Worm (Caenorhabditis elegans) whole organism, L1 larva: Measurements from ENCODE around the gene clh-2.

Experiments used
- C04F5.9 ChIP-seq: sonication (generic microtip); optimal IDR thresholded peaks from 2 replicates; lab custom pipeline; 2016; ENCODE audit warnings: missing genetic modification characterization, missing compliant biosample characterization
- C16A3.4 ChIP-seq: fragments of 150-350 bp; optimal IDR thresholded peaks from 2 replicates; lab custom pipeline; 2014; ENCODE audit warnings: missing biosample characterization, missing genetic modification characterization
- C34B4.2 ChIP-seq: sonication (generic microtip); optimal IDR thresholded peaks from 2 replicates; lab custom pipeline; 2017; ENCODE audit warnings: mild to moderate bottlenecking, missing genetic modification characterization, missing compliant biosample characterization
- Y116A8C.19 ChIP-seq: sonication (generic microtip); optimal IDR thresholded peaks from 2 replicates; lab custom pipeline; 2016; ENCODE audit warnings: missing compliant biosample characterization, missing genetic modification characterization, borderline replicate concordance
- alr-1 ChIP-seq: fragments of 200-800 bp; sonication (Bioruptor generic); optimal IDR thresholded peaks from 2 replicates; lab custom pipeline; 2018; ENCODE audit warnings: borderline replicate concordance, mild to moderate bottlenecking, missing genetic modification characterization, missing compliant biosample characterization
- blmp-1 ChIP-seq: fragments of 150-350 bp; optimal IDR thresholded peaks from 2 replicates; lab custom pipeline; 2014; ENCODE audit warnings: missing biosample characterization, missing genetic modification characterization
- ceh-8 ChIP-seq: fragments of 200-800 bp; sonication (Bioruptor generic); optimal IDR thresholded peaks from 2 replicates; lab custom pipeline; 2018; ENCODE audit warnings: mild to moderate bottlenecking, missing genetic modification characterization, moderate library complexity, missing compliant biosample characterization
- ceh-82 ChIP-seq, 3 experiments: fragments of 150-350 bp in 1 of 3; sonication (generic microtip) in 2 of 3; optimal IDR thresholded peaks; 2 replicates each; lab custom pipeline; 2014 to 2017; ENCODE audit warnings: missing biosample characterization in 3 of 3, missing genetic modification characterization in 3 of 3
- ces-1 ChIP-seq: fragments of 150-350 bp; optimal IDR thresholded peaks from 2 replicates; lab custom pipeline; 2014; ENCODE audit warnings: missing biosample characterization, missing genetic modification reagents, missing genetic modification characterization
- dpl-1 ChIP-seq, 3 experiments: fragments of 150-350 bp in 2 of 3; sonication (generic microtip) in 1 of 3; optimal IDR thresholded peaks; 2 replicates each; lab custom pipeline; 2014 to 2017; ENCODE audit warnings: missing biosample characterization in 3 of 3, missing genetic modification characterization in 3 of 3, missing genetic modification reagents in 3 of 3
- efl-1 ChIP-seq, 4 experiments: fragments of 150-350 bp; optimal IDR thresholded peaks in 3 of 4; peaks in 1 of 4; 1 replicate in 1 of 4; 2 replicates in 3 of 4; lab custom pipeline; 2014; ENCODE audit warnings: missing biosample characterization in 2 of 4, missing genetic modification characterization in 2 of 4, missing genetic modification reagents in 2 of 4
- efl-3 ChIP-seq: fragments of 200-800 bp; sonication (Bioruptor generic); optimal IDR thresholded peaks from 2 replicates; lab custom pipeline; 2018; ENCODE audit warnings: mild to moderate bottlenecking, missing genetic modification characterization, missing compliant biosample characterization
- egl-13 ChIP-seq: sonication (generic microtip); optimal IDR thresholded peaks from 2 replicates; lab custom pipeline; 2016; ENCODE audit warnings: missing genotype, missing genetic modification reagents, missing genetic modification characterization, missing compliant biosample characterization
- elt-2 ChIP-seq: sonication (generic microtip); optimal IDR thresholded peaks from 2 replicates; lab custom pipeline; 2016; ENCODE audit warnings: missing genetic modification characterization, mild to moderate bottlenecking, inconsistent platforms, missing compliant biosample characterization, missing genetic modification reagents
- fkh-10 ChIP-seq: sonication (generic microtip); optimal IDR thresholded peaks from 2 replicates; lab custom pipeline; 2017; ENCODE audit warnings: missing biosample characterization, missing genetic modification reagents, missing genetic modification characterization
- hlh-17 ChIP-seq: fragments of 200-800 bp; sonication (Bioruptor generic); optimal IDR thresholded peaks from 2 replicates; lab custom pipeline; 2018; ENCODE audit warnings: missing genetic modification characterization, mild to moderate bottlenecking, missing compliant biosample characterization, moderate library complexity, borderline replicate concordance
- hpl-2 ChIP-seq: fragments of 150-350 bp; optimal IDR thresholded peaks from 2 replicates; lab custom pipeline; 2014; ENCODE audit warnings: missing biosample characterization, missing genetic modification reagents, missing genetic modification characterization
- lin-14 ChIP-seq: fragments of 200-800 bp; sonication (Bioruptor generic); optimal IDR thresholded peaks from 2 replicates; lab custom pipeline; 2018; ENCODE audit warnings: mild to moderate bottlenecking, missing genetic modification characterization, moderate library complexity, missing compliant biosample characterization
- lin-15B ChIP-seq: fragments of 150-350 bp; sonication (generic microtip); optimal IDR thresholded peaks from 3 replicates; lab custom pipeline; 2014; ENCODE audit warnings: missing biosample characterization, missing genetic modification characterization
- lir-3 ChIP-seq: sonication (generic microtip); optimal IDR thresholded peaks from 2 replicates; lab custom pipeline; 2016; ENCODE audit warnings: mild to moderate bottlenecking, missing genetic modification characterization, moderate library complexity, missing compliant biosample characterization; ENCODE audit not compliant: poor library complexity
- mab-9 ChIP-seq: fragments of 200-800 bp; sonication (Bioruptor generic); IDR thresholded peaks from 2 replicates; pipeline ENCODE4 v1.3.6; 2022; ENCODE audit warnings: missing genetic modification reagents, missing genetic modification characterization, missing compliant biosample characterization
- mep-1 ChIP-seq: fragments of 150-350 bp; optimal IDR thresholded peaks from 2 replicates; lab custom pipeline; 2014; ENCODE audit warnings: missing biosample characterization, missing genetic modification characterization
- nhr-11 ChIP-seq: fragments of 150-350 bp; optimal IDR thresholded peaks from 2 replicates; lab custom pipeline; 2014; ENCODE audit warnings: missing biosample characterization, missing genetic modification characterization
- nhr-237 ChIP-seq: fragments of 150-350 bp; optimal IDR thresholded peaks from 2 replicates; lab custom pipeline; 2014; ENCODE audit warnings: missing biosample characterization, missing genetic modification characterization
- nhr-47 ChIP-seq: sonication (generic microtip); optimal IDR thresholded peaks from 2 replicates; lab custom pipeline; 2016; ENCODE audit warnings: mild to moderate bottlenecking, missing genetic modification characterization, moderate library complexity, missing compliant biosample characterization
- nhr-71 ChIP-seq: sonication (generic microtip); optimal IDR thresholded peaks from 2 replicates; lab custom pipeline; 2016; ENCODE audit warnings: mild to moderate bottlenecking, missing genetic modification characterization, moderate library complexity, missing compliant biosample characterization
- nhr-76 ChIP-seq: sonication (generic microtip); optimal IDR thresholded peaks from 2 replicates; lab custom pipeline; 2017; ENCODE audit warnings: missing biosample characterization, missing genetic modification characterization
- nhr-90 ChIP-seq: sonication (generic microtip); optimal IDR thresholded peaks from 2 replicates; lab custom pipeline; 2016; ENCODE audit warnings: mild to moderate bottlenecking, missing genetic modification characterization, missing compliant biosample characterization; ENCODE audit not compliant: poor library complexity
- snpc-4 ChIP-seq: fragments of 150-350 bp; optimal IDR thresholded peaks from 2 replicates; lab custom pipeline; 2014; ENCODE audit warnings: missing biosample characterization, missing genetic modification characterization
- sox-4 ChIP-seq: sonication (generic microtip); optimal IDR thresholded peaks from 2 replicates; lab custom pipeline; 2016; ENCODE audit warnings: missing genetic modification characterization, missing compliant biosample characterization
- sptf-1 ChIP-seq: fragments of 150-350 bp; optimal IDR thresholded peaks from 2 replicates; lab custom pipeline; 2014; ENCODE audit warnings: missing biosample characterization, missing genetic modification characterization
- sup-37 ChIP-seq: fragments of 200-800 bp; sonication (Bioruptor generic); optimal IDR thresholded peaks from 2 replicates; lab custom pipeline; 2018; ENCODE audit warnings: mild to moderate bottlenecking, missing genetic modification characterization, missing compliant biosample characterization
- swsn-7 ChIP-seq: sonication (generic microtip); optimal IDR thresholded peaks from 2 replicates; lab custom pipeline; 2016; ENCODE audit warnings: missing genetic modification characterization, missing compliant biosample characterization
- unc-30 ChIP-seq: sonication (generic microtip); optimal IDR thresholded peaks from 2 replicates; lab custom pipeline; 2017; ENCODE audit warnings: missing biosample characterization, missing genetic modification characterization
- unc-86 ChIP-seq: sonication (generic microtip); optimal IDR thresholded peaks from 2 replicates; lab custom pipeline; 2016; ENCODE audit warnings: missing genetic modification characterization, missing compliant biosample characterization
- unc-98 ChIP-seq: fragments of 200-800 bp; sonication (Bioruptor generic); IDR thresholded peaks from 2 replicates; pipeline ENCODE4 v1.3.6; 2022; ENCODE audit warnings: missing genetic modification characterization, missing compliant biosample characterization
- xbp-1 ChIP-seq: sonication (generic microtip); optimal IDR thresholded peaks from 2 replicates; lab custom pipeline; 2016; ENCODE audit warnings: missing genetic modification characterization, missing compliant biosample characterization
- zag-1 ChIP-seq: fragments of 150-350 bp; optimal IDR thresholded peaks from 2 replicates; lab custom pipeline; 2014; ENCODE audit warnings: missing biosample characterization, missing genetic modification characterization
- zip-4 ChIP-seq: fragments of 200-800 bp; sonication (Bioruptor generic); optimal IDR thresholded peaks from 2 replicates; lab custom pipeline; 2018; ENCODE audit warnings: mild to moderate bottlenecking, missing genetic modification characterization, moderate library complexity, missing compliant biosample characterization
- ztf-11 ChIP-seq, 2 experiments: sonication (generic microtip); optimal IDR thresholded peaks; 2 replicates each; lab custom pipeline; 2016 to 2017; ENCODE audit warnings: missing genetic modification characterization in 2 of 2, missing biosample characterization in 1 of 2, missing compliant biosample characterization in 1 of 2
- ztf-4 ChIP-seq: fragments of 150-350 bp; optimal IDR thresholded peaks from 2 replicates; lab custom pipeline; 2014; ENCODE audit warnings: missing biosample characterization, missing genetic modification characterization

Gene clh-2

DNA sequence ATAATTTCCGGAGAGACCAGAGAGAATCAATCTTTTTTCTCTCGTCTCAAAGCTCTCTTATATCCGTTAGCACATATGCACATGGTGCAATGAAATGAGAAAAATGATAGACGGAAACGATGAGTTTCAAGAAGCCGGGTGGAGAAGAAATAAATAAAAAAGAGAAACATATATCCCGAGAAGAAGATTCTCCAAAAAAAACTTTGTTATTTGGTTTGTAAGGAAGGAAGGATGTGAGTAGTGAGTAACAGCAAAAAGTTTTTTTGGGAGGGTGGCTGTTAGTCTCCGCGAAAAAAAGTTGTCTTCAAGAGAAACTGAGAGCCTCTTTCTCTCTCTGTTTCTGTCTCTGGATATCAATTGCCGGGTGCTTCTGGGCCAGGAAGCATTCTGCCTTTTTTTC lies 35.0 kb upstream of the clh-2 start:
- TF ChIP-seq lin-14 (peak; percentile 63), Y116A8C.19 (tag; lab: Kevin White, UChicago) (no peak), egl-13 (tag; lab: Kevin White, UChicago) (peak; percentile 29)
- TF ChIP-seq, all 84 proteins: peak for 2

DNA sequence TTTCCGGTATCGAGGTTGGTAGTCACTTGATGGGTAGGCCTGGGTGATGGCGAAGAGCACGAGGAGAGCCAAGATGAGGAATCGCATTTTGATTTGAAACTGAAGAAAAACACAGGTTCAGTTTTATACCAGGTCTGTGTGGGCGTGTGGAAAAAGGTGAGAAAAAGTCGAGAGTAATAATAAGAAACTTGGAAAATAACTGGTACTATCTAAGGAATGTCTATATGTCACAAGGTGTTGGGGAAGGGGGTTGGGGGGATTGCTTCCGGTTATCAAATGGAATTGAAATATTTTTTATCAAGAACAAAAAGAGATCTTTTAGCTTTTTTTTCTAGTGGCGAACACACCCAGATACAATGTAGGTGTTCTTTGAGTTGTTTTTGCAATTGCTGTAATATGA lies 32.1 kb upstream of the clh-2 start, which contains the start of gene nlp-51:
nlp-51 (minus strand) TSS at position 101 of the 400 bp plus-strand sequence.
- TF ChIP-seq egl-13 (tag; lab: Kevin White, UChicago) (no peak), sox-4 (no peak), mab-9 (GFP tag; lab: Robert Waterston, UW) (no peak), ztf-4 (tag; lab: Kevin White, UChicago) (no peak), swsn-7 (tag; lab: Kevin White, UChicago) (no peak), C34B4.2 (no peak), nhr-47 (no peak), xbp-1 (no peak), ztf-11 (tag; optimal IDR thresholded peaks at IDR 0.05; lab: Kevin White, UChicago) (no peak), unc-98 (no peak), nhr-237 (tag; lab: Kevin White, UChicago) (no peak), zag-1 (tag; lab: Kevin White, UChicago) (no peak), efl-3 (GFP tag; lab: Kevin White, UChicago) (no peak), efl-1 (optimal IDR thresholded peaks at IDR 0.05; lab: Kevin White, UChicago) (no peak), efl-1 (GFP tag; optimal IDR thresholded peaks at IDR 0.05 in 1 of 2; lab: Kevin White, UChicago) (no peak), zip-4 (GFP tag; lab: Kevin White, UChicago) (no peak), C04F5.9 (tag; lab: Kevin White, UChicago) (no peak), sptf-1 (tag; lab: Kevin White, UChicago) (no peak)
- TF ChIP-seq, all 84 proteins: peak for 0

DNA sequence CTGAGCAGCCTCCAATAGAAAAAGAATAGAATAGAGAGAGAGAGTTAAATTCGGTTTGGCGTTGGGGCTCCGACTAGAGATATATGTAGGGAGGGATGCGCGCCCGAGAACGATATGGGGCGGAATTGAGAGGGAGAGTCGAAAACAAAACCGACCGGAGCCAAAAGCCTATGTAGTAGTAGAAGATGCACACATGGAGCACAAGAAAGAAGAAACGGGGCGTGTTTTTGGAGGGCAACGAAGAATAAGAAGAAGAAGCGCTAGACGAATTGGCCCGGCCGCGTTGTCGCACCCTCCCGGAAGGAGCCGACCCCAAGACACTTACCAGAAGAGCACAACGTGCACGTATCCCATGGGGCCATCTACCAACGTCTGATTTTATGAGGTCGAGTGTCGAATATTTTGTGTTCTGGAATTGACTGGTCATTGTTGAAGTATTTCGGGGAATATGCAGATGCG lies 22.6 kb upstream of the clh-2 start, which contains the start of gene tag-180:
tag-180 (minus strand) TSS at position 409 of the 459 bp plus-strand sequence.
- TF ChIP-seq ces-1 (GFP tag; lab: Kevin White, UChicago) = no peak
- TF ChIP-seq ceh-82 (tag; optimal IDR thresholded peaks at IDR 0.05; lab: Kevin White, UChicago) = peak in 1 of 3 experiments; percentile 1
- TF ChIP-seq lin-14 = peak; percentile 63

DNA sequence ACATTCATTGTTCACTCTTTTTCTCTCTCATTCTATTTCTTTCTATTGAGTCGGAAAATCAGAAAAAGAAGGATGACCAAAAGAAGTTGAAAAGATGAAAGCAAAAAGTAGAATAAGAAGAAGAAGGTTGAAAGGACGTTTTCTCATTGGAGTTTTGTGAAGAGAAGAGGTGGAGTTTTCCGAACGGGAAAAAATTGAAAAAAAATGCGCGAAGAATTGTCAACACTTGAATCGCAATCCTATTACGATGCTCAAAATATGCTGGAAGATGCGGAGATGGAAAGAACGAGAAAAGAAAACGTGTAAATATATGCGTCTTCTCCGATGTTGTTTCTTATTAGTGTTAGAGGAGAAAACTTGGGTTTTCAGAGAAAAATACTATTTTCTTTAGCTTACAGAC lies 18.3 kb upstream of the clh-2 start:
- TF ChIP-seq blmp-1 (tag; lab: Kevin White, UChicago) (no peak), fkh-10 (GFP tag; lab: Kevin White, UChicago) (peak; percentile 44), nhr-237 (tag; lab: Kevin White, UChicago) (no peak), ces-1 (GFP tag; lab: Kevin White, UChicago) (no peak), lin-14 (peak; percentile 36)

DNA sequence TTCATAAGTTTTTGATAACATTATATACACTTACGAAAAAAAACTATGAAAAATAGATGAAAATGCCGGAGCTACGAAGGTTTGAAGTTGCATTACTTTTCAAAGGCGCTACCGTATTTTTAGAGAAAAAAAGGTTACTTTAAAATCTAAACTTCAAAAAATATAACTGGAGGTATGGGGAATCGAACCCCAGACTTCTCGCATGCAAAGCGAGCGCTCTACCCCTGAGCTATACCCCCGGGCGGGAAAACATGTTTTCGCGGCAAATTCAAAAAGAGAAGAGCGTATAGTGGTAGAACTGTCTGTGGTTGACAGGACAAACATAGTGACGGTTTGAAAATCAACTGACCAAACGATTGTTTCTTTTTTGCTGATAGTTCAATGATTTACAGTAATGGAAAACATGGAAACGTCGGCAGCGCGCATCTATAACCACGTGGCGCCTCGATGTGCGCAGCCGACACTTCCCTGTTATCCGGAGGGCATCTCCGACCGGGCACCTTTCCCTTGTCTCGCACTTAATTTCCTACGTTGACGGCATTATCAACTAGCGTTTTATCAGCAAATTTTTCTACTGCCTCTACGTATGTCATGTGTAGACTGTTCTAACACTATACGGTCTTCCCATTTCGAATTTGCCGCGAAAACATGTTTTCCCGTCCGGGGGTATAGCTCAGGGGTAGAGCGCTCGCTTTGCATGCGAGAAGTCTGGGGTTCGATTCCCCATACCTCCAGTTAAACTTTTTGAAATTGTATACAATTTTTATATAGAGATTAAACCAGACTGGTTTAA lies 17.7 kb upstream of the clh-2 start:
- TF ChIP-seq dpl-1 (GFP tag; optimal IDR thresholded peaks at IDR 0.05; lab: Kevin White, UChicago) (peak; percentile 25 to 56 (median 54)), nhr-76 (tag; lab: Kevin White, UChicago) (no peak), sup-37 (no peak), nhr-11 (no peak), efl-1 (optimal IDR thresholded peaks at IDR 0.05; lab: Kevin White, UChicago) (peak in 1 of 2 experiments; percentile 38), efl-1 (GFP tag; optimal IDR thresholded peaks at IDR 0.05 in 1 of 2; lab: Kevin White, UChicago) (peak; percentile 42 to 71), lin-15B (tag; lab: Kevin White, UChicago) (no peak), mep-1 (tag; lab: Kevin White, UChicago) (peak; percentile 9), lir-3 (tag; lab: Kevin White, UChicago) (no peak), hpl-2 (GFP tag; lab: Kevin White, UChicago) (no peak), unc-30 (tag; lab: Kevin White, UChicago) (no peak), C16A3.4 (peak; percentile 6), nhr-71 (peak; percentile 15), xbp-1 (no peak), mab-9 (GFP tag; lab: Robert Waterston, UW) (no peak), sox-4 (no peak), snpc-4 (peak; percentile 62), ceh-8 (GFP tag; lab: Kevin White, UChicago) (no peak), hlh-17 (no peak), unc-86 (no peak), elt-2 (peak; percentile 34), alr-1 (tag; lab: Kevin White, UChicago) (no peak), nhr-90 (tag; lab: Kevin White, UChicago) (peak; percentile 16)
